Fruit fly (Drosophila melanogaster) S2 (cell line): Measurements from ENCODE around the gene nerfin-2.

Experiments used
- CG8478 ChIP-seq: fragments of >200 bp; optimal IDR thresholded peaks from 2 replicates; lab custom pipeline; 2018
- CTCF ChIP-seq, 2 experiments: fragments of >200 bp; optimal IDR thresholded peaks; 2 replicates each; lab custom pipeline; 2018

dm6 chr3R:10084179-10084647, 13.3 kb downstream of the nerfin-2 start:
- TF ChIP-seq CG8478 (lab: Kevin White, UChicago) = no peak
- no peak for TF ChIP-seq CTCF (optimal IDR thresholded peaks at IDR 0.05; lab: Kevin White, UChicago)
